Worm (Caenorhabditis elegans) whole organism, midembryonic: ENCODE measurements around the gene E02A10.4.

ENCODE experiments used
- T22C8.4 ChIP-seq: fragments of 200-800 bp; sonication (Bioruptor generic); IDR thresholded peaks from 2 replicates; pipeline ENCODE4 v1.3.6; 2022; ENCODE audit warnings: missing genetic modification characterization, missing compliant biosample characterization
- flt-1 ChIP-seq: fragments of 200-800 bp; sonication (Bioruptor generic); IDR thresholded peaks from 2 replicates; pipeline ENCODE4 v1.3.6; 2022; ENCODE audit warnings: missing genetic modification characterization, missing compliant biosample characterization
- klf-2 ChIP-seq: fragments of 200-800 bp; sonication (Bioruptor generic); conservative IDR thresholded peaks from 2 replicates; pipeline ENCODE4 v1.3.6; 2022; ENCODE audit warnings: missing genetic modification reagents, missing genetic modification characterization, missing compliant biosample characterization
- ztf-29 ChIP-seq: fragments of 200-800 bp; sonication (Bioruptor generic); IDR thresholded peaks from 2 replicates; pipeline ENCODE4 v1.3.6; 2022; ENCODE audit warnings: missing genetic modification reagents, missing genetic modification characterization, missing compliant biosample characterization

- TF ChIP-seq klf-2 (GFP tag; lab: Robert Waterston, UW) (no peak), T22C8.4 (GFP tag; lab: Robert Waterston, UW) (no peak), flt-1 (GFP tag; lab: Robert Waterston, UW) (no peak), ztf-29 (GFP tag; lab: Robert Waterston, UW) (no peak)
Observed at ce11 chrV:12592379-12592778, 24.6 kb upstream of the E02A10.4 start, which contains the start of gene C14C10.2.
